Worm (Caenorhabditis elegans) whole organism, mixed stage, embryonic: ENCODE measurements around the gene nas-3.

Experiments used
- M03D4.4 ChIP-seq: sonication (generic microtip); optimal IDR thresholded peaks from 2 replicates; lab custom pipeline; 2017; ENCODE audit warnings: mild to moderate bottlenecking, missing genetic modification characterization, missing compliant biosample characterization
- bed-3 ChIP-seq: fragments of 200-800 bp; sonication (Bioruptor generic); optimal IDR thresholded peaks from 3 replicates; lab custom pipeline; 2018; ENCODE audit warnings: mild to moderate bottlenecking, missing genetic modification characterization, moderate library complexity, missing compliant biosample characterization
- blmp-1 ChIP-seq: fragments of 150-350 bp; optimal IDR thresholded peaks from 2 replicates; lab custom pipeline; 2014; ENCODE audit warnings: missing biosample characterization, missing genetic modification characterization
- ceh-39 ChIP-seq: fragments of 150-350 bp; optimal IDR thresholded peaks from 2 replicates; lab custom pipeline; 2014; ENCODE audit warnings: missing biosample characterization, missing genetic modification characterization
- ceh-43 ChIP-seq: fragments of 200-800 bp; sonication (Bioruptor generic); optimal IDR thresholded peaks from 2 replicates; lab custom pipeline; 2018; ENCODE audit warnings: mild to moderate bottlenecking, missing genetic modification characterization, moderate library complexity, missing compliant biosample characterization
- ceh-83 ChIP-seq: fragments of 200-800 bp; sonication (Bioruptor generic); optimal IDR thresholded peaks from 2 replicates; lab custom pipeline; 2018; ENCODE audit warnings: mild to moderate bottlenecking, missing genetic modification characterization, missing compliant biosample characterization
- ces-1 ChIP-seq: fragments of 150-350 bp; optimal IDR thresholded peaks from 2 replicates; lab custom pipeline; 2014; ENCODE audit warnings: missing biosample characterization, missing genetic modification reagents, missing genetic modification characterization
- cnd-1 ChIP-seq: fragments of 200-800 bp; sonication (Bioruptor generic); optimal IDR thresholded peaks from 2 replicates; lab custom pipeline; 2018; ENCODE audit warnings: mild to moderate bottlenecking, missing genetic modification characterization, missing compliant biosample characterization
- drap-1 ChIP-seq: fragments of 200-800 bp; sonication (Bioruptor generic); optimal IDR thresholded peaks from 3 replicates; lab custom pipeline; 2018; ENCODE audit warnings: mild to moderate bottlenecking, missing genetic modification characterization, missing compliant biosample characterization
- elt-1 ChIP-seq: sonication (generic microtip); optimal IDR thresholded peaks from 2 replicates; lab custom pipeline; 2017; ENCODE audit warnings: missing genetic modification characterization, mild to moderate bottlenecking, missing compliant biosample characterization, antibody characterized with exemption, moderate library complexity, borderline replicate concordance; ENCODE audit not compliant: insufficient read depth
- elt-3 ChIP-seq: fragments of 150-350 bp; optimal IDR thresholded peaks from 2 replicates; lab custom pipeline; 2014; ENCODE audit warnings: missing biosample characterization, missing genetic modification characterization
- flh-1 ChIP-seq: fragments of 200-800 bp; sonication (Bioruptor generic); optimal IDR thresholded peaks from 2 replicates; lab custom pipeline; 2018; ENCODE audit warnings: mild to moderate bottlenecking, missing genetic modification characterization, moderate library complexity, missing compliant biosample characterization
- ham-2 ChIP-seq: fragments of 200-800 bp; sonication (Bioruptor generic); optimal IDR thresholded peaks from 2 replicates; lab custom pipeline; 2018; ENCODE audit warnings: mild to moderate bottlenecking, missing genetic modification characterization, missing compliant biosample characterization
- hlh-1 ChIP-seq: fragments of 150-350 bp; optimal IDR thresholded peaks from 2 replicates; lab custom pipeline; 2014; ENCODE audit warnings: missing biosample characterization, missing genetic modification reagents, missing genetic modification characterization
- lin-13 ChIP-seq: fragments of 150-350 bp; optimal IDR thresholded peaks from 2 replicates; lab custom pipeline; 2014; ENCODE audit warnings: missing biosample characterization, missing genetic modification characterization
- lin-32 ChIP-seq: fragments of 200-800 bp; sonication (Bioruptor generic); optimal IDR thresholded peaks from 2 replicates; lab custom pipeline; 2018; ENCODE audit warnings: mild to moderate bottlenecking, missing genetic modification characterization, missing compliant biosample characterization
- lsy-2 ChIP-seq: fragments of 150-350 bp; optimal IDR thresholded peaks from 2 replicates; lab custom pipeline; 2014; ENCODE audit warnings: missing biosample characterization, missing genetic modification characterization
- mab-5 ChIP-seq: fragments of 150-350 bp; optimal IDR thresholded peaks from 2 replicates; lab custom pipeline; 2014; ENCODE audit warnings: missing biosample characterization, missing genetic modification characterization
- mep-1 ChIP-seq: fragments of 150-350 bp; optimal IDR thresholded peaks from 2 replicates; lab custom pipeline; 2017; ENCODE audit warnings: missing biosample characterization, missing genetic modification reagents, missing genetic modification characterization, inconsistent platforms
- mls-2 ChIP-seq: sonication (generic microtip); optimal IDR thresholded peaks from 2 replicates; lab custom pipeline; 2016; ENCODE audit warnings: mild to moderate bottlenecking, missing genetic modification characterization, moderate library complexity, missing compliant biosample characterization
- nhr-12 ChIP-seq: fragments of 150-350 bp; optimal IDR thresholded peaks from 2 replicates; lab custom pipeline; 2014; ENCODE audit warnings: missing biosample characterization, missing genetic modification characterization
- nhr-2 ChIP-seq: fragments of 150-350 bp; optimal IDR thresholded peaks from 2 replicates; lab custom pipeline; 2014; ENCODE audit warnings: missing biosample characterization, missing genetic modification characterization
- nhr-237 ChIP-seq: fragments of 150-350 bp; optimal IDR thresholded peaks from 2 replicates; lab custom pipeline; 2014; ENCODE audit warnings: missing biosample characterization, missing genetic modification characterization
- nhr-28 ChIP-seq: fragments of 150-350 bp; optimal IDR thresholded peaks from 2 replicates; lab custom pipeline; 2014; ENCODE audit warnings: missing biosample characterization, missing genetic modification characterization
- nhr-76 ChIP-seq: sonication (generic microtip); optimal IDR thresholded peaks from 2 replicates; lab custom pipeline; 2017; ENCODE audit warnings: missing biosample characterization, missing genetic modification characterization
- sem-2 ChIP-seq: fragments of 200-800 bp; sonication (Bioruptor generic); optimal IDR thresholded peaks from 2 replicates; lab custom pipeline; 2018; ENCODE audit warnings: mild to moderate bottlenecking, missing genetic modification characterization, missing compliant biosample characterization
- snpc-4 ChIP-seq: fragments of 150-350 bp; optimal IDR thresholded peaks from 2 replicates; lab custom pipeline; 2014; ENCODE audit warnings: missing biosample characterization, missing genetic modification characterization
- sptf-1 ChIP-seq: sonication (generic microtip); optimal IDR thresholded peaks from 2 replicates; lab custom pipeline; 2017; ENCODE audit warnings: mild to moderate bottlenecking, missing genetic modification characterization, moderate library complexity, missing compliant biosample characterization
- tbx-8 ChIP-seq: fragments of 200-800 bp; sonication (Bioruptor generic); optimal IDR thresholded peaks from 2 replicates; lab custom pipeline; 2018; ENCODE audit warnings: mild to moderate bottlenecking, missing genetic modification characterization, moderate library complexity, missing compliant biosample characterization
- unc-120 ChIP-seq: sonication (generic microtip); optimal IDR thresholded peaks from 2 replicates; lab custom pipeline; 2017; ENCODE audit warnings: missing genetic modification characterization, missing compliant biosample characterization; ENCODE audit not compliant: poor library complexity, severe bottlenecking
- unc-39 ChIP-seq: fragments of 150-350 bp; optimal IDR thresholded peaks from 2 replicates; lab custom pipeline; 2014; ENCODE audit warnings: missing biosample characterization, missing genetic modification characterization
- unc-62 ChIP-seq: fragments of 150-350 bp; optimal IDR thresholded peaks from 2 replicates; lab custom pipeline; 2014; ENCODE audit warnings: missing biosample characterization, missing genetic modification reagents, missing genetic modification characterization
- ztf-11 ChIP-seq: fragments of 150-350 bp; optimal IDR thresholded peaks from 2 replicates; lab custom pipeline; 2014; ENCODE audit warnings: missing biosample characterization, missing genetic modification characterization

The nas-3 gene

DNA sequence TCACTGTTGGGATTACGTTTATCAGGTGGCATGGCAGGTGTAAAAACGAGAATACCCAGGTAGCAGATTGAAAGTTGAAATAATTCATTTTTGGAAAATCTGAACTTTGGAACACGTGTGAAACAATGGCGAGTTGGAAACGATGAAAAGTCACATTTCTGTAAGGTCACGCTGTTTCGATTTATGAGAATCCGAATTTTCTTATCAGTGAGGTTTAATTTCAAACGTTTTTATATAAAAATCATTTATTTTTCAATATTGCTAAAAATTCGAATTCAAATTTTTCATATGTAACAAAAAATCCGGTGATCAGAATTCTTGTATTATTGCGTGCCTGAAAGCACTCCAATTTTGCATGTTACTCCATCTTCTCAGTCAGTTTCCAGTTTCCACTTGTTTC lies 15.4 kb upstream of the nas-3 start, which contains the start of gene F07D3.3:
F07D3.3 (minus strand) TSS at position 101 of the 400 bp plus-strand sequence.
- TF ChIP-seq elt-3 (tag; lab: Kevin White, UChicago) (no peak), ham-2 (GFP tag; lab: Kevin White, UChicago) (no peak), ceh-39 (tag; lab: Kevin White, UChicago) (no peak), snpc-4 (tag; lab: Kevin White, UChicago) (no peak), lsy-2 (no peak), ces-1 (GFP tag; lab: Kevin White, UChicago) (no peak), unc-120 (tag; lab: Kevin White, UChicago) (no peak), mls-2 (tag; lab: Kevin White, UChicago) (no peak), flh-1 (GFP tag; lab: Kevin White, UChicago) (no peak), nhr-28 (no peak)

DNA sequence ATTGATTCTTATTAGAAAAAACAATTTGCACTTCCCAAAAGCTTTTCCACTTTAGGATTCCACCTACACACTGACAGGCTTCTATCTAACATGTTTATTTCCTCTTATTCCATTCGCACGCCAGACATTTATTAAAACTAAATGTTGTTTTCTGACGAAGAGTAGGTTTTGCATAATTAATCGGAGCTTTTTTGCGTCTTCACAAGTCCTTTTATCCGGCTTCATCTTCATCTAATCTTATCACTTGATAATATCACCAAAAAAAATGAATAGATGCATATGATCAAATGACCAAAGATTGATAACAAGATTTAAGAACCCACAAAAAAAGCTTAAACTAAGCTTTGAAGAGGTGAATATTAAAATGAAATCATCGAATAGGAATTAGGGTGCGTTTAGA lies 12.4 kb upstream of the nas-3 start:
- TF ChIP-seq ceh-39 (tag; lab: Kevin White, UChicago) (no peak), unc-120 (tag; lab: Kevin White, UChicago) (no peak), drap-1 (GFP tag; lab: Kevin White, UChicago) (no peak), elt-3 (tag; lab: Kevin White, UChicago) (no peak), ceh-43 (no peak), bed-3 (GFP tag; lab: Kevin White, UChicago) (no peak), lin-13 (no peak), hlh-1 (tag; lab: Kevin White, UChicago) (no peak), cnd-1 (tag; lab: Kevin White, UChicago) (no peak), nhr-2 (no peak), mep-1 (tag; lab: Kevin White, UChicago) (no peak), nhr-237 (tag; lab: Kevin White, UChicago) (no peak), M03D4.4 (tag; lab: Kevin White, UChicago) (no peak), unc-62 (GFP tag; lab: Kevin White, UChicago) (no peak), mab-5 (tag; lab: Kevin White, UChicago) (no peak), nhr-12 (tag; lab: Kevin White, UChicago) (no peak), lin-32 (GFP tag; lab: Kevin White, UChicago) (no peak)

DNA sequence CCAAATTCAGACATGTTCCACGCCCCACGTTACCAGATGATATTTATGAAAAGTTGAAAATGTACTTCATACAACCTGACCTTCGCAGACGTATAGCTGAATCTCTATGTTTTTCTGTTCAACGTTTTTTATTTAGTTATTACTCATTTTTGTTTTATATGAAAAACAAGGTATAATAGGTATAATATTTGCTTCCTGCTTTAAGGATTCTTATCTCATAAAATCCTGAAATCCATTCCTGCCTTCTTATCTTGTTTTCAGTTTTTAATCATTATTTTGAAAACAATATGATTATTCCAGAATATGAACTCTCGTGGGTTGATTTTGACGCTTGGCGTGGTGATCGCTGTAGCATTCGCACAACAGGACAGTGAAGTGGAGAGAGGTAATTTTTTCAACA lies 6.3 kb upstream of the nas-3 start, which contains the start of gene flp-6:
flp-6 (plus strand) TSS at position 301 of the 400 bp plus-strand sequence.
- TF ChIP-seq flh-1 (GFP tag; lab: Kevin White, UChicago) (no peak), nhr-28 (no peak), lin-13 (no peak), nhr-237 (tag; lab: Kevin White, UChicago) (no peak), unc-120 (tag; lab: Kevin White, UChicago) (no peak), blmp-1 (tag; lab: Kevin White, UChicago) (no peak), mls-2 (tag; lab: Kevin White, UChicago) (no peak), ceh-83 (GFP tag; lab: Kevin White, UChicago) (no peak), sem-2 (GFP tag; lab: Kevin White, UChicago) (no peak), elt-3 (tag; lab: Kevin White, UChicago) (no peak), snpc-4 (tag; lab: Kevin White, UChicago) (no peak), cnd-1 (tag; lab: Kevin White, UChicago) (no peak), elt-1 (tag; lab: Kevin White, UChicago) (no peak), mab-5 (tag; lab: Kevin White, UChicago) (no peak), ceh-39 (tag; lab: Kevin White, UChicago) (no peak), nhr-12 (tag; lab: Kevin White, UChicago) (no peak), bed-3 (GFP tag; lab: Kevin White, UChicago) (no peak), nhr-76 (tag; lab: Kevin White, UChicago) (no peak), sptf-1 (tag; lab: Kevin White, UChicago) (no peak)

- TF ChIP-seq hlh-1 (tag; lab: Kevin White, UChicago) = no peak
- no peak for TF ChIP-seq tbx-8 (GFP tag; lab: Kevin White, UChicago)
- no peak for TF ChIP-seq drap-1 (GFP tag; lab: Kevin White, UChicago)
- TF ChIP-seq flh-1 (GFP tag; lab: Kevin White, UChicago) = no peak
- no peak for TF ChIP-seq ztf-11 (tag; lab: Kevin White, UChicago)
- TF ChIP-seq mep-1 (tag; lab: Kevin White, UChicago) = no peak
- TF ChIP-seq sptf-1 (tag; lab: Kevin White, UChicago) = no peak
- TF ChIP-seq nhr-76 (tag; lab: Kevin White, UChicago) = no peak
- no peak for TF ChIP-seq nhr-237 (tag; lab: Kevin White, UChicago)
- no peak for TF ChIP-seq mls-2 (tag; lab: Kevin White, UChicago)
- TF ChIP-seq snpc-4 (tag; lab: Kevin White, UChicago) = no peak
- no peak for TF ChIP-seq ceh-39 (tag; lab: Kevin White, UChicago)
- no peak for TF ChIP-seq nhr-2
- TF ChIP-seq unc-39 (tag; lab: Kevin White, UChicago) = no peak
- no peak for TF ChIP-seq nhr-12 (tag; lab: Kevin White, UChicago)
- no peak for TF ChIP-seq elt-3 (tag; lab: Kevin White, UChicago)
- no peak for TF ChIP-seq elt-1 (tag; lab: Kevin White, UChicago)
These were observed 4.0 kb upstream of the nas-3 start for ce11 chrV:9473924-9474323.
